Fruit fly (Drosophila melanogaster): ENCODE data around the gene Frq1.

Gene Frq1

dm6 chrX:18129297-18129696 is 25.9 kb upstream of the Frq1 start (continued):
- no peak for TF ChIP-seq p53 (GFP tag; optimal IDR thresholded peaks at IDR 0.05)
- no peak for TF ChIP-seq Mad (GFP tag; optimal IDR thresholded peaks at IDR 0.05)
- TF ChIP-seq HLH3B (GFP tag; IDR thresholded peaks at IDR 0.05), result no peak
- TF ChIP-seq ato (GFP tag; IDR thresholded peaks at IDR 0.05; ENCODE audit: partially characterized antibody), result peak; percentile 62; the same call in 1 of the 2 replicates
- no peak for TF ChIP-seq CG4730 (GFP tag; IDR thresholded peaks at IDR 0.05)
- TF ChIP-seq CG1233 (GFP tag; optimal IDR thresholded peaks at IDR 0.05), result no peak
- TF ChIP-seq ci (GFP tag; IDR thresholded peaks at IDR 0.05), result no peak
- TF ChIP-seq mam (GFP tag; optimal IDR thresholded peaks at IDR 0.05), result no peak
- no peak for TF ChIP-seq CoRest (tag; optimal IDR thresholded peaks at IDR 0.05)
- TF ChIP-seq CG15269 (tag; optimal IDR thresholded peaks at IDR 0.05), result no peak
- no peak for TF ChIP-seq NC2β (GFP tag; optimal IDR thresholded peaks at IDR 0.05)
- TF ChIP-seq vnd (GFP tag; IDR thresholded peaks at IDR 0.05; ENCODE audit: partially characterized antibody), result peak; percentile 36; the same call in 1 of the 3 replicates
- TF ChIP-seq prd (optimal IDR thresholded peaks at IDR 0.05), result no peak
- no peak for TF ChIP-seq prd (GFP tag; IDR thresholded peaks at IDR 0.05)
- no peak for TF ChIP-seq lola (GFP tag; optimal IDR thresholded peaks at IDR 0.05)
- peak; percentile 52; the same call in 1 of the 2 replicates for TF ChIP-seq tna (GFP tag; IDR thresholded peaks at IDR 0.05; ENCODE audit: partially characterized antibody)
- no peak for TF ChIP-seq Ets97D (GFP tag; optimal IDR thresholded peaks at IDR 0.05)
- TF ChIP-seq so (GFP tag; IDR thresholded peaks at IDR 0.05), result no peak
- TF ChIP-seq Sry-δ (GFP tag; optimal IDR thresholded peaks at IDR 0.05), result no peak
- TF ChIP-seq ham (GFP tag; IDR thresholded peaks at IDR 0.05), result no peak
- no peak for TF ChIP-seq Max (GFP tag; optimal IDR thresholded peaks at IDR 0.05)
- no peak for TF ChIP-seq Hmx (GFP tag; optimal IDR thresholded peaks at IDR 0.05)
- no peak for TF ChIP-seq wor (GFP tag; IDR thresholded peaks at IDR 0.05)
- TF ChIP-seq CG12769 (tag; optimal IDR thresholded peaks at IDR 0.05), result no peak
- no peak for TF ChIP-seq CG11456 (GFP tag; IDR thresholded peaks at IDR 0.05)
- no peak for TF ChIP-seq CG17186 (GFP tag; optimal IDR thresholded peaks at IDR 0.05)
- TF ChIP-seq B-H1 (GFP tag; IDR thresholded peaks at IDR 0.05), result no peak
- no peak for TF ChIP-seq zfh1 (GFP tag; IDR thresholded peaks at IDR 0.05)
- TF ChIP-seq zf30C (GFP tag; optimal IDR thresholded peaks at IDR 0.05), result peak; percentile 7
- no peak for TF ChIP-seq CG10959 (GFP tag; IDR thresholded peaks at IDR 0.05)
- peak; percentile 9; the same call in 1 of the 2 replicates for TF ChIP-seq Scr (GFP tag; IDR thresholded peaks at IDR 0.05; ENCODE audit: partially characterized antibody)
- TF ChIP-seq unpg (GFP tag; optimal IDR thresholded peaks at IDR 0.05), result no peak
- TF ChIP-seq CG4360 (GFP tag; IDR thresholded peaks at IDR 0.05), result no peak
- TF ChIP-seq nerfin-2 (GFP tag; IDR thresholded peaks at IDR 0.05; ENCODE audit: partially characterized antibody), result 0 out of 2 replicates have a peak, but pooled peaks have one; percentile 27
- TF ChIP-seq Xbp1 (GFP tag; optimal IDR thresholded peaks at IDR 0.05), result no peak
- TF ChIP-seq PHDP (tag; optimal IDR thresholded peaks at IDR 0.05), result no peak
- TF ChIP-seq CG30403 (GFP tag; optimal IDR thresholded peaks at IDR 0.05), result no peak
- no peak for TF ChIP-seq jing (GFP tag; optimal IDR thresholded peaks at IDR 0.05)
- no peak for TF ChIP-seq MESR4 (GFP tag; optimal IDR thresholded peaks at IDR 0.05)
- TF ChIP-seq CG14441 (GFP tag; IDR thresholded peaks at IDR 0.05), result no peak
- peak; percentile 87 for TF ChIP-seq CTCF (GFP tag; optimal IDR thresholded peaks at IDR 0.05)
- peak; percentile 54; the same call in 1 of the 3 replicates for TF ChIP-seq CG14860 (GFP tag; IDR thresholded peaks at IDR 0.05; ENCODE audit: partially characterized antibody)
- TF ChIP-seq Hmr (GFP tag; optimal IDR thresholded peaks at IDR 0.05), result no peak
- no peak for TF ChIP-seq al (GFP tag; IDR thresholded peaks at IDR 0.05)
- TF ChIP-seq CG13775 (GFP tag; optimal IDR thresholded peaks at IDR 0.05), result no peak
- no peak for TF ChIP-seq Trl (optimal IDR thresholded peaks at IDR 0.05)
- no peak for TF ChIP-seq Trl (GFP tag; optimal IDR thresholded peaks at IDR 0.05)
- no peak for TF ChIP-seq slou (GFP tag; optimal IDR thresholded peaks at IDR 0.05)

Data from whole organism, embryonic.